Fruit fly (Drosophila melanogaster) whole organism, prepupa: ENCODE measurements around the gene gammaTub37C.

Experiments
- CG11762 ChIP-seq: fragments of 200-800 bp; sonication (Bioruptor generic); optimal IDR thresholded peaks from 3 replicates; lab custom pipeline; 2016; ENCODE audit warnings: missing biosample characterization, missing genetic modification characterization; ENCODE audit not compliant: insufficient read depth
- CG16779 ChIP-seq: fragments of 200-800 bp; sonication (Bioruptor generic); optimal IDR thresholded peaks from 3 replicates; lab custom pipeline; 2017; ENCODE audit warnings: missing biosample characterization, mild to moderate bottlenecking, missing genetic modification characterization
- CG6163 ChIP-seq: fragments of 200-800 bp; sonication (Bioruptor generic); IDR thresholded peaks from 3 replicates; pipeline ENCODE4 v1.3.6; 2022; ENCODE audit warnings: missing biosample characterization, missing genetic modification characterization
- CG6792 ChIP-seq: fragments of 200-800 bp; sonication (Bioruptor generic); optimal IDR thresholded peaks from 3 replicates; lab custom pipeline; 2016; ENCODE audit warnings: missing biosample characterization, missing genetic modification characterization
- CG6808 ChIP-seq: fragments of 200-800 bp; sonication (Bioruptor generic); optimal IDR thresholded peaks from 3 replicates; lab custom pipeline; 2017; ENCODE audit warnings: missing biosample characterization, missing genetic modification characterization, mild to moderate bottlenecking, moderate library complexity, missing genetic modification reagents
- Eip78C ChIP-seq: fragments of 200-800 bp; sonication (Bioruptor generic); peaks from one replicate; lab custom pipeline; 2016; ENCODE audit warnings: missing biosample characterization, missing genetic modification characterization
- Gug ChIP-seq: fragments of 200-800 bp; sonication (Bioruptor generic); IDR thresholded peaks from 2 replicates; pipeline ENCODE4 v1.3.6; 2022; ENCODE audit warnings: missing biosample characterization, missing genetic modification characterization
- Hr39 ChIP-seq: fragments of 200-800 bp; sonication (Bioruptor generic); optimal IDR thresholded peaks from 2 replicates; lab custom pipeline; 2016; ENCODE audit warnings: missing biosample characterization, missing genetic modification characterization
- Hr4 ChIP-seq: fragments of 200-800 bp; sonication (Bioruptor generic); optimal IDR thresholded peaks from 3 replicates; lab custom pipeline; 2016; ENCODE audit warnings: missing biosample characterization, missing genetic modification characterization
- achi ChIP-seq: fragments of 200-800 bp; sonication (Bioruptor generic); optimal IDR thresholded peaks from 3 replicates; lab custom pipeline; 2016; ENCODE audit warnings: missing biosample characterization, missing genetic modification characterization
- net ChIP-seq: fragments of 200-800 bp; sonication (Bioruptor generic); optimal IDR thresholded peaks from 3 replicates; lab custom pipeline; 2016; ENCODE audit warnings: missing biosample characterization, missing genetic modification characterization
- salr ChIP-seq, 2 experiments: fragments of 200-800 bp; sonication (Bioruptor generic); optimal IDR thresholded peaks; 3 replicates each; lab custom pipeline; 2016 to 2018; ENCODE audit warnings: missing biosample characterization in 2 of 2, missing genetic modification characterization in 2 of 2, mild to moderate bottlenecking in 1 of 2
- topi ChIP-seq: fragments of 200-800 bp; sonication (Bioruptor generic); optimal IDR thresholded peaks from 3 replicates; lab custom pipeline; 2016; ENCODE audit warnings: missing biosample characterization, missing genetic modification characterization

DNA sequence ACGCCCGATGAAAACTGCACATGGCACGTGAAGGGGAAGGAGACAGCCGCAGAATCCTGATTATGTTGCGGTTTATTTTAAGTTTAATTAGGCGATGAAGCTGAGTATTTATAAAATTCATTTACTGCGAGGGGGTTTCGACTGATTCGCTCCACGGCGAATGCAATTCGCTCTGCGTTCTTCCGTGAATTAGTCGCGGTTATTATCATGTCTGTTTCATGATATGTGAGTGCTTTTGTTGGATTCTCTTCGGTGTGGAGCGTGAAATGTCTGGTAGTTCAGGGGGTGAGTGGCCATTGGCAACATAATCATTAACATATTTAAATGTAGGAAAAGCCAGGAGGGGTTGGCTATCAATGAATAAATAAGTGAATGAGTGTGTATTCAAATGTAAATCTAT is 12.9 kb upstream of the gammaTub37C start:
- TF ChIP-seq CG11762 (GFP tag; lab: Kevin White, UChicago) (no peak), net (GFP tag; lab: Kevin White, UChicago) (no peak), CG6792 (GFP tag; lab: Kevin White, UChicago) (no peak), topi (GFP tag; lab: Kevin White, UChicago) (no peak), Hr4 (GFP tag; lab: Kevin White, UChicago) (no peak), salr (GFP tag; optimal IDR thresholded peaks at IDR 0.05; lab: Kevin White, UChicago) (no peak), CG16779 (no peak), Gug (GFP tag; lab: Robert Waterston, UW) (no peak), CG6163 (no peak), Hr39 (no peak), achi (GFP tag; lab: Kevin White, UChicago) (no peak), Eip78C (no peak), CG6808 (GFP tag; lab: Kevin White, UChicago) (no peak)
